Worm (Caenorhabditis elegans): ENCODE measurements around the gene col-161.

ce11 chrV:13351773-13352172 is 34.0 kb upstream of the col-161 start:
- TF ChIP-seq ztf-29 (GFP tag; IDR thresholded peaks at IDR 0.05) (no peak), tab-1 (GFP tag; IDR thresholded peaks at IDR 0.05) (no peak), T22C8.4 (GFP tag; IDR thresholded peaks at IDR 0.05) (no peak), flt-1 (GFP tag; IDR thresholded peaks at IDR 0.05) (no peak), ref-1 (GFP tag; conservative IDR thresholded peaks at IDR 0.05) (no peak), ztf-23 (GFP tag; IDR thresholded peaks at IDR 0.05) (no peak)
